Worm (Caenorhabditis elegans) whole organism, L3 larva: Measurements from ENCODE around the gene unc-71.

Source experiments
- R02D3.7 ChIP-seq: fragments of 150-350 bp; optimal IDR thresholded peaks from 2 replicates; lab custom pipeline; 2014; ENCODE audit warnings: missing biosample characterization, missing genetic modification characterization
- ZK546.5 ChIP-seq: sonication (generic microtip); optimal IDR thresholded peaks from 2 replicates; lab custom pipeline; 2017; ENCODE audit warnings: missing biosample characterization, missing genetic modification characterization
- aly-2 ChIP-seq: fragments of 150-350 bp; optimal IDR thresholded peaks from 2 replicates; lab custom pipeline; 2014; ENCODE audit warnings: missing biosample characterization, missing genetic modification characterization
- ceh-16 ChIP-seq: sonication (generic microtip); optimal IDR thresholded peaks from 2 replicates; lab custom pipeline; 2017; ENCODE audit warnings: missing biosample characterization, missing genetic modification characterization
- ceh-28 ChIP-seq: fragments of 150-350 bp; optimal IDR thresholded peaks from 2 replicates; lab custom pipeline; 2014; ENCODE audit warnings: missing biosample characterization, missing genetic modification reagents, missing genetic modification characterization
- ceh-82 ChIP-seq: fragments of 150-350 bp; optimal IDR thresholded peaks from 2 replicates; lab custom pipeline; 2014; ENCODE audit warnings: missing biosample characterization, missing genetic modification characterization
- daf-12 ChIP-seq: fragments of 150-350 bp; optimal IDR thresholded peaks from 2 replicates; lab custom pipeline; 2014; ENCODE audit warnings: missing biosample characterization, missing genetic modification reagents, missing genetic modification characterization
- egl-27 ChIP-seq: sonication (generic microtip); optimal IDR thresholded peaks from 4 replicates; lab custom pipeline; 2017; ENCODE audit warnings: missing biosample characterization, missing genetic modification reagents, missing genetic modification characterization
- egl-5 ChIP-seq: fragments of 150-350 bp; optimal IDR thresholded peaks from 2 replicates; lab custom pipeline; 2017; ENCODE audit warnings: missing biosample characterization, missing genetic modification reagents, missing genetic modification characterization, inconsistent platforms
- elt-1 ChIP-seq: fragments of 150-350 bp; optimal IDR thresholded peaks from 2 replicates; lab custom pipeline; 2014; ENCODE audit warnings: missing biosample characterization, missing genetic modification characterization
- elt-2 ChIP-seq: sonication (generic microtip); optimal IDR thresholded peaks from 2 replicates; lab custom pipeline; 2016; ENCODE audit warnings: missing genetic modification reagents, mild to moderate bottlenecking, missing genetic modification characterization, missing compliant biosample characterization
- elt-3 ChIP-seq, 3 experiments: fragments of 150-350 bp in 1 of 3; sonication (generic microtip) in 2 of 3; optimal IDR thresholded peaks; 2 replicates in 2 of 3; 4 replicates in 1 of 3; lab custom pipeline; 2014 to 2017; ENCODE audit warnings: missing biosample characterization in 3 of 3, missing genetic modification characterization in 3 of 3
- fkh-10 ChIP-seq: sonication (generic microtip); optimal IDR thresholded peaks from 2 replicates; lab custom pipeline; 2017; ENCODE audit warnings: missing biosample characterization, missing genetic modification reagents, missing genetic modification characterization
- jun-1 ChIP-seq: fragments of 150-350 bp; optimal IDR thresholded peaks from 2 replicates; lab custom pipeline; 2014; ENCODE audit warnings: missing biosample characterization, missing genetic modification reagents, missing genetic modification characterization
- lin-15B ChIP-seq: fragments of 150-350 bp; optimal IDR thresholded peaks from 2 replicates; lab custom pipeline; 2014; ENCODE audit warnings: missing biosample characterization, missing genetic modification characterization
- lin-39 ChIP-seq: fragments of 150-350 bp; optimal IDR thresholded peaks from 2 replicates; lab custom pipeline; 2018; ENCODE audit warnings: missing biosample characterization, missing genetic modification reagents, missing genetic modification characterization
- lsy-12 ChIP-seq: sonication (generic microtip); optimal IDR thresholded peaks from 2 replicates; lab custom pipeline; 2016; ENCODE audit warnings: mild to moderate bottlenecking, missing genetic modification characterization, missing compliant biosample characterization
- nfya-1 ChIP-seq: sonication (generic microtip); optimal IDR thresholded peaks from 2 replicates; lab custom pipeline; 2017; ENCODE audit warnings: missing genetic modification characterization, mild to moderate bottlenecking, missing compliant biosample characterization, antibody characterized with exemption, moderate library complexity; ENCODE audit not compliant: insufficient read depth
- nhr-11 ChIP-seq: fragments of 150-350 bp; optimal IDR thresholded peaks from 2 replicates; lab custom pipeline; 2014; ENCODE audit warnings: missing biosample characterization, missing genetic modification characterization
- nhr-12 ChIP-seq: fragments of 150-350 bp; optimal IDR thresholded peaks from 2 replicates; lab custom pipeline; 2014; ENCODE audit warnings: missing biosample characterization, missing genetic modification characterization
- nhr-237 ChIP-seq: fragments of 150-350 bp; optimal IDR thresholded peaks from 2 replicates; lab custom pipeline; 2014; ENCODE audit warnings: missing biosample characterization, missing genetic modification characterization
- nhr-25 ChIP-seq: sonication (generic microtip); optimal IDR thresholded peaks from 2 replicates; lab custom pipeline; 2017; ENCODE audit warnings: missing biosample characterization, missing genetic modification characterization
- nhr-28 ChIP-seq: fragments of 150-350 bp; optimal IDR thresholded peaks from 2 replicates; lab custom pipeline; 2014; ENCODE audit warnings: missing biosample characterization, missing genetic modification characterization
- nhr-43 ChIP-seq: sonication (generic microtip); optimal IDR thresholded peaks from 2 replicates; lab custom pipeline; 2016; ENCODE audit warnings: mild to moderate bottlenecking, missing genetic modification characterization, missing compliant biosample characterization; ENCODE audit not compliant: poor library complexity, severe bottlenecking
- nhr-67 ChIP-seq: fragments of 150-350 bp; optimal IDR thresholded peaks from 2 replicates; lab custom pipeline; 2014; ENCODE audit warnings: missing biosample characterization, missing genetic modification characterization
- nhr-76 ChIP-seq: fragments of 150-350 bp; sonication (generic microtip); optimal IDR thresholded peaks from 5 replicates; lab custom pipeline; 2014; ENCODE audit warnings: missing biosample characterization, missing genetic modification characterization
- nhr-77 ChIP-seq: fragments of 150-350 bp; optimal IDR thresholded peaks from 2 replicates; lab custom pipeline; 2014; ENCODE audit warnings: missing biosample characterization, missing genetic modification characterization
- pha-4 ChIP-seq: fragments of 150-350 bp; optimal IDR thresholded peaks from 2 replicates; lab custom pipeline; 2014; ENCODE audit warnings: missing biosample characterization, missing genetic modification reagents, missing genetic modification characterization
- pqm-1 ChIP-seq: fragments of 150-350 bp; optimal IDR thresholded peaks from 2 replicates; lab custom pipeline; 2017; ENCODE audit warnings: missing biosample characterization, missing genetic modification characterization, inconsistent platforms
- snpc-4 ChIP-seq: fragments of 150-350 bp; optimal IDR thresholded peaks from 2 replicates; lab custom pipeline; 2014; ENCODE audit warnings: missing biosample characterization, missing genetic modification characterization
- unc-39 ChIP-seq: sonication (generic microtip); optimal IDR thresholded peaks from 4 replicates; lab custom pipeline; 2017; ENCODE audit warnings: missing biosample characterization, missing genetic modification characterization
- unc-62 ChIP-seq: fragments of 150-350 bp; sonication (generic microtip); optimal IDR thresholded peaks from 4 replicates; lab custom pipeline; 2014; ENCODE audit warnings: missing biosample characterization, missing genetic modification reagents, missing genetic modification characterization
- ztf-11 ChIP-seq: fragments of 150-350 bp; optimal IDR thresholded peaks from 2 replicates; lab custom pipeline; 2014; ENCODE audit warnings: missing biosample characterization, missing genetic modification characterization
- ztf-4 ChIP-seq: fragments of 150-350 bp; optimal IDR thresholded peaks from 2 replicates; lab custom pipeline; 2014; ENCODE audit warnings: missing biosample characterization, missing genetic modification characterization

The unc-71 gene

ce11 chrIII:12904052-12904451 lies 12.5 kb upstream of the unc-71 start:
- no peak for TF ChIP-seq nhr-76 (tag; lab: Kevin White, UChicago)
- no peak for TF ChIP-seq nhr-43 (tag; lab: Kevin White, UChicago)
- TF ChIP-seq fkh-10: no peak
- peak; percentile 27 for TF ChIP-seq lin-39 (tag; lab: Kevin White, UChicago)
- TF ChIP-seq unc-62 (GFP tag; lab: Kevin White, UChicago): no peak
- TF ChIP-seq elt-2 (tag; lab: Kevin White, UChicago): no peak
- no peak for TF ChIP-seq nhr-25 (tag; lab: Kevin White, UChicago)
- TF ChIP-seq nfya-1 (tag; lab: Kevin White, UChicago): no peak

DNA sequence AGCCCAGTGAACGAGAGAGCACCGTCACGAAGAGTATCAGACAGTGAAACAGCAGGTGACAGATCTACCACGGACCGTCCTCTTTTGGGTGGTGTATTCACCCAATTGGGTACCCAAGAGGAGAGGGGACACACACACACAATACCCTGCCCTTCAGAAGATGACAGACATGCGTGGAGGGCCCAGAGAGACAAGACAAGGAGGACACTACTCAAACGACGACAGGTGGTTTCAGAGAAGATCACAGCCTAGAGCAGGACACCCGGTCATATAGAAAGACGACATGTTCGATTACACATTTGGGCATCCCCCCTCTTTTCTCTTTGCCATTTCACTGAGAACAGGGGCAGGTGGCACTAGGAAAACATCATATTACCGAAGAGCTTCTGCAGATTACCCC lies 2.7 kb upstream of the unc-71 start:
- TF ChIP-seq ceh-28 (tag; lab: Kevin White, UChicago): no peak
- TF ChIP-seq nhr-76 (tag; lab: Kevin White, UChicago): no peak
- TF ChIP-seq egl-5 (tag; lab: Kevin White, UChicago): no peak
- no peak for TF ChIP-seq ztf-11 (tag; lab: Kevin White, UChicago)
- no peak for TF ChIP-seq elt-3 (tag; optimal IDR thresholded peaks at IDR 0.05; lab: Kevin White, UChicago)
- no peak for TF ChIP-seq daf-12 (tag; lab: Kevin White, UChicago)
- no peak for TF ChIP-seq nhr-237
- no peak for TF ChIP-seq jun-1 (tag; lab: Kevin White, UChicago)
- no peak for TF ChIP-seq nhr-11 (tag; lab: Kevin White, UChicago)
- no peak for TF ChIP-seq unc-39

DNA sequence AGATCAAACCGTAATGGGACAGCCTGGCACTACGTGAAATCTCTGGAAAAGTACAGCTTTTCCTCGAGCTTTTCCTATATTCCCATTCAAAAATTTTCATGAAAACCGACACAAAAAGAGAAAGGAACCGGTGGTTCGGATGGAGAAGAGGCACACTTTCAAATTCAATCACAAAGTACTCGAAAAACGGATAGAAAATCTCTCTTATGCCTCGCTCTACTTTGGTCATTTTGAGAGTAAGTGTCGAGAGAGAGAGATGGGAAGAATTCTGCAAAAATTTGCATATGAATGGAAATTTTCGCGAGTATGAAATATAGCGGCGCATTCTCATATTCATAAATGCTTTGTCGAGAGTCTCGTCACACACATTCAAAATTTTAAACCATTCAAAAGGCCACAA lies 1.2 kb upstream of the unc-71 start:
- TF ChIP-seq ceh-28 (tag; lab: Kevin White, UChicago) (no peak), elt-2 (tag; lab: Kevin White, UChicago) (no peak), ZK546.5 (tag; lab: Kevin White, UChicago) (no peak), fkh-10 (peak; percentile 35)

ce11 chrIII:12885153-12885552 lies 6.4 kb downstream of the unc-71 start:
- no peak for TF ChIP-seq ceh-82 (tag; lab: Kevin White, UChicago)
- TF ChIP-seq nhr-77 (tag; lab: Kevin White, UChicago): no peak
- TF ChIP-seq pqm-1 (tag; lab: Kevin White, UChicago): no peak
- TF ChIP-seq egl-5 (tag; lab: Kevin White, UChicago): no peak
- no peak for TF ChIP-seq lin-15B
- no peak for TF ChIP-seq nhr-43 (tag; lab: Kevin White, UChicago)
- no peak for TF ChIP-seq ztf-4
- TF ChIP-seq R02D3.7 (tag; lab: Kevin White, UChicago): no peak
- no peak for TF ChIP-seq ztf-11 (tag; lab: Kevin White, UChicago)
- no peak for TF ChIP-seq aly-2 (tag; lab: Kevin White, UChicago)
- no peak for TF ChIP-seq elt-3 (tag; optimal IDR thresholded peaks at IDR 0.05; lab: Kevin White, UChicago)
- TF ChIP-seq nhr-12 (tag; lab: Kevin White, UChicago): no peak

DNA sequence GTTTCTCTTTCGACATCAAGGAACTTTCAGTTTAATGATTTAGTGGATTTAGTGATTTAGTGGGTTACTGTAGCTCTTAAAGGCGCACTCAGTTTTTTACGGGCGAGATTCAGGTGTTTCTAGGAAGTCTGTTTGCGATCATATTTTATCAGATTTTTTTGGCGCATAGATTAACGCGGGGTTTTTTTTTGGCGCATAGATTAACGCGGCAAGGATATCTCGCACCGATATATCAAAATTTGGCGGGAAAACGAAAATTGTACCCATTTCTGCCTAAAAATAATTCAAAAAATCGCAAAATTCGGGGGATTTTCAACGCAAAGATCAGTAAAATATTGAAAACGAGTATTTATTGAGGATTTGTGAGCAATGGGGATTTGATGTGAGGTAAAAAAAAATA lies 10.8 kb downstream of the unc-71 start:
- no peak for TF ChIP-seq ceh-16
- no peak for TF ChIP-seq lsy-12 (tag; lab: Kevin White, UChicago)
- no peak for TF ChIP-seq ztf-11 (tag; lab: Kevin White, UChicago)
- no peak for TF ChIP-seq lin-15B
- no peak for TF ChIP-seq elt-1
- no peak for TF ChIP-seq nfya-1 (tag; lab: Kevin White, UChicago)
- TF ChIP-seq nhr-28: no peak
- no peak for TF ChIP-seq nhr-12 (tag; lab: Kevin White, UChicago)
- no peak for TF ChIP-seq lin-39 (tag; lab: Kevin White, UChicago)
- TF ChIP-seq elt-3 (tag; optimal IDR thresholded peaks at IDR 0.05; lab: Kevin White, UChicago): no peak

ce11 chrIII:12877527-12878234 lies 13.9 kb downstream of the unc-71 start, which contains the start of the genes cec-7 and enu-3.5:
TSS of gene cec-7 (minus strand) at chrIII:12877577.
TSS of gene enu-3.5 (plus strand) at chrIII:12878196.
- no peak for TF ChIP-seq pha-4 (tag; lab: Kevin White, UChicago)
- no peak for TF ChIP-seq nhr-25 (tag; lab: Kevin White, UChicago)
- TF ChIP-seq nhr-67 (tag; lab: Kevin White, UChicago): no peak
- TF ChIP-seq lin-15B: no peak
- no peak for TF ChIP-seq ztf-4
- no peak for TF ChIP-seq nhr-43 (tag; lab: Kevin White, UChicago)
- no peak for TF ChIP-seq snpc-4 (tag; lab: Kevin White, UChicago)
- no peak for TF ChIP-seq egl-5 (tag; lab: Kevin White, UChicago)
- TF ChIP-seq lsy-12 (tag; lab: Kevin White, UChicago): no peak
- TF ChIP-seq elt-2 (tag; lab: Kevin White, UChicago): no peak
- no peak for TF ChIP-seq nfya-1 (tag; lab: Kevin White, UChicago)
- TF ChIP-seq egl-27: no peak
- no peak for TF ChIP-seq ceh-82 (tag; lab: Kevin White, UChicago)
- no peak for TF ChIP-seq aly-2 (tag; lab: Kevin White, UChicago)
